Fruit fly (Drosophila melanogaster): ENCODE results near the gene vn.
A peak's percentile ranks its signal among the peaks of the same experiment; 100 is the strongest.

The vn gene

dm6 chr3L:5866924-5867323 lies 21.5 kb upstream of the vn start:
- TF ChIP-seq Hr4 (GFP tag; optimal IDR thresholded peaks at IDR 0.05): no peak
- TF ChIP-seq Gug (GFP tag; IDR thresholded peaks at IDR 0.05): no peak
- no peak for TF ChIP-seq Lpt (GFP tag; optimal IDR thresholded peaks at IDR 0.05)
- no peak for TF ChIP-seq CG32006 (GFP tag; optimal IDR thresholded peaks at IDR 0.05)
- TF ChIP-seq pdm3 (GFP tag; optimal IDR thresholded peaks at IDR 0.05): peak; percentile 49
- TF ChIP-seq CG6792 (GFP tag; optimal IDR thresholded peaks at IDR 0.05): peak; percentile 34
- no peak for TF ChIP-seq CG8632 (GFP tag; optimal IDR thresholded peaks at IDR 0.05)
- peak; percentile 16 for TF ChIP-seq CG10631 (GFP tag; optimal IDR thresholded peaks at IDR 0.05)
- TF ChIP-seq CG3919 (GFP tag; optimal IDR thresholded peaks at IDR 0.05): peak; percentile 31
- TF ChIP-seq CG6854 (GFP tag; optimal IDR thresholded peaks at IDR 0.05): no peak
- no peak for TF ChIP-seq fkh (GFP tag; optimal IDR thresholded peaks at IDR 0.05)
- TF ChIP-seq Ets96B (tag; optimal IDR thresholded peaks at IDR 0.05): no peak
- peak; percentile 56 for TF ChIP-seq CG31627 (GFP tag; optimal IDR thresholded peaks at IDR 0.05)
- peak; percentile 26 for TF ChIP-seq vri (GFP tag; optimal IDR thresholded peaks at IDR 0.05)
- peak; percentile 11 for TF ChIP-seq CG6808 (GFP tag; optimal IDR thresholded peaks at IDR 0.05)
- no peak for TF ChIP-seq Blimp-1 (GFP tag; optimal IDR thresholded peaks at IDR 0.05)
- TF ChIP-seq CG9139 (GFP tag; optimal IDR thresholded peaks at IDR 0.05): no peak
- TF ChIP-seq cyc (GFP tag; optimal IDR thresholded peaks at IDR 0.05): peak; percentile 60
- no peak for TF ChIP-seq ss (GFP tag; optimal IDR thresholded peaks at IDR 0.05)
- peak; percentile 59 for TF ChIP-seq topi (GFP tag; optimal IDR thresholded peaks at IDR 0.05)
- TF ChIP-seq fd85E (GFP tag; optimal IDR thresholded peaks at IDR 0.05): no peak
- TF ChIP-seq Sox14 (GFP tag; optimal IDR thresholded peaks at IDR 0.05): peak; percentile 34
- TF ChIP-seq Sox102F (GFP tag; optimal IDR thresholded peaks at IDR 0.05): peak; percentile 64
- no peak for TF ChIP-seq CG16779 (tag; optimal IDR thresholded peaks at IDR 0.05)
- TF ChIP-seq CG8319 (GFP tag; optimal IDR thresholded peaks at IDR 0.05): no peak
- TF ChIP-seq CG10669 (GFP tag; optimal IDR thresholded peaks at IDR 0.05): no peak
- peak; percentile 40 for TF ChIP-seq OdsH (GFP tag; optimal IDR thresholded peaks at IDR 0.05)
- TF ChIP-seq Met (GFP tag; optimal IDR thresholded peaks at IDR 0.05): peak; percentile 66
- TF ChIP-seq Hr38 (GFP tag; optimal IDR thresholded peaks at IDR 0.05): no peak
- TF ChIP-seq CG3032 (tag; optimal IDR thresholded peaks at IDR 0.05): no peak
- peak; percentile 2 for TF ChIP-seq CG11902 (GFP tag; optimal IDR thresholded peaks at IDR 0.05)
- TF ChIP-seq CG6163 (GFP tag; IDR thresholded peaks at IDR 0.05): no peak
- no peak for TF ChIP-seq CG4318 (GFP tag; optimal IDR thresholded peaks at IDR 0.05)
- TF ChIP-seq CG6276 (GFP tag; optimal IDR thresholded peaks at IDR 0.05): no peak
- peak; percentile 65 for TF ChIP-seq Smox (GFP tag; optimal IDR thresholded peaks at IDR 0.05)
- no peak for TF ChIP-seq dac (GFP tag; optimal IDR thresholded peaks at IDR 0.05)
- peak; percentile 72 for TF ChIP-seq esn (GFP tag; optimal IDR thresholded peaks at IDR 0.05)
- TF ChIP-seq svp (GFP tag): peak; percentile 89
- TF ChIP-seq Eip75B (GFP tag; optimal IDR thresholded peaks at IDR 0.05): peak; percentile 18
- TF ChIP-seq CG1621 (tag; optimal IDR thresholded peaks at IDR 0.05): no peak
- TF ChIP-seq Eip93F (GFP tag; optimal IDR thresholded peaks at IDR 0.05): no peak
- TF ChIP-seq CG8119 (GFP tag; IDR thresholded peaks at IDR 0.05): no peak
- no peak for TF ChIP-seq CG11294 (GFP tag; IDR thresholded peaks at IDR 0.05)
- TF ChIP-seq CG11762 (GFP tag; optimal IDR thresholded peaks at IDR 0.05; ENCODE audit: insufficient read depth): no peak
- TF ChIP-seq lz (GFP tag; optimal IDR thresholded peaks at IDR 0.05): peak; percentile 42
- no peak for TF ChIP-seq dsx (GFP tag; optimal IDR thresholded peaks at IDR 0.05; ENCODE audit: poor library complexity, severe bottlenecking)
- no peak for TF ChIP-seq fd59A (GFP tag; optimal IDR thresholded peaks at IDR 0.05)
- peak; percentile 50 for TF ChIP-seq Hr39 (GFP tag; optimal IDR thresholded peaks at IDR 0.05)
- TF ChIP-seq CG15336 (GFP tag; IDR thresholded peaks at IDR 0.05): no peak
- TF ChIP-seq net (GFP tag; optimal IDR thresholded peaks at IDR 0.05): no peak
- no peak for TF ChIP-seq salr (GFP tag; optimal IDR thresholded peaks at IDR 0.05)
- TF ChIP-seq acj6 (GFP tag; optimal IDR thresholded peaks at IDR 0.05): peak; percentile 32
- peak; percentile 22 for TF ChIP-seq Ets21C (GFP tag; optimal IDR thresholded peaks at IDR 0.05)

Measured in whole organism, prepupa.